Fruit fly (Drosophila melanogaster) S2 (cell line): ENCODE results near the gene CG13046.

Source experiments
- CG8478 ChIP-seq: fragments of >200 bp; optimal IDR thresholded peaks from 2 replicates; lab custom pipeline; 2018
- CTCF ChIP-seq, 2 experiments: fragments of >200 bp; optimal IDR thresholded peaks; 2 replicates each; lab custom pipeline; 2018

CG13046 gene

dm6 chr3L:16257118-16257627, 31.0 kb downstream of the CG13046 start, which contains the start of gene CG13054:
Gene CG13054 (minus strand): TSS chr3L:16257191.
- TF ChIP-seq CG8478 (lab: Kevin White, UChicago) (no peak), CTCF (optimal IDR thresholded peaks at IDR 0.05; lab: Kevin White, UChicago) (no peak)

dm6 chr3L:16252255-16252654, 36.0 kb downstream of the CG13046 start, which contains the start of gene CG13055:
Gene CG13055 (minus strand): TSS chr3L:16252355.
- TF ChIP-seq CTCF (optimal IDR thresholded peaks at IDR 0.05; lab: Kevin White, UChicago), result no peak
- TF ChIP-seq CG8478 (lab: Kevin White, UChicago), result no peak

- TF ChIP-seq CTCF (optimal IDR thresholded peaks at IDR 0.05; lab: Kevin White, UChicago) (no peak), CG8478 (lab: Kevin White, UChicago) (no peak)
These were observed 46.9 kb downstream of the CG13046 start for dm6 chr3L:16241296-16241695.
